Worm (Caenorhabditis elegans): ENCODE results near the gene ptr-4.

The ptr-4 gene

DNA sequence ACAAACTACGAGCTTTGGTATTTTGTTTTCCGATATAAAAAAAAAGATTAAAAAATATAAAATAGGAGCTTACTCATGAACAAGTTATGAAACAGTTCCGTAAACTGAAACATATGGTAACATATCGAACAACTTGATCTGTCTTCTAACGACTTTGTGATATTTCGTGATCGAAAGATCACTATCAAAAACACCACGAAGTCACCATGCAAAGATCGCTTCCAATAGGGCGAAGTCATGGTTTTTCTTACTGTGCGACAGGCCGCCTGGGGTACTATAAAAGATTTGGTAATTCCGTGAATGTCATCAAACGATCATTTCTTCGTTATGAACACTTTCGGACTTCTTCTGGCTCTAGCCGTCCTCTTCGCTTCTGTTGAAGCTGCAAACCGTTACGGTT lies 16.9 kb upstream of the ptr-4 start, which contains the start of gene C45B2.3:
Gene C45B2.3, plus strand, starts transcription at position 301 of the 400 bp plus-strand sequence.
- TF ChIP-seq tbx-37 (GFP tag; conservative IDR thresholded peaks at IDR 0.05) (no peak), F13C5.2 (tag; optimal IDR thresholded peaks at IDR 0.05) (no peak), flt-1 (GFP tag; IDR thresholded peaks at IDR 0.05) (no peak), ama-1 (optimal IDR thresholded peaks at IDR 0.05) (no peak), hmbx-1 (tag; optimal IDR thresholded peaks at IDR 0.05) (no peak), ets-7 (tag; optimal IDR thresholded peaks at IDR 0.05) (no peak), tra-4 (tag; optimal IDR thresholded peaks at IDR 0.05) (no peak), hmg-4 (GFP tag; optimal IDR thresholded peaks at IDR 0.05) (no peak), ceh-13 (GFP tag; optimal IDR thresholded peaks at IDR 0.05) (no peak), tbx-11 (GFP tag; IDR thresholded peaks at IDR 0.05) (no peak), aly-1 (tag; optimal IDR thresholded peaks at IDR 0.05) (no peak)

DNA sequence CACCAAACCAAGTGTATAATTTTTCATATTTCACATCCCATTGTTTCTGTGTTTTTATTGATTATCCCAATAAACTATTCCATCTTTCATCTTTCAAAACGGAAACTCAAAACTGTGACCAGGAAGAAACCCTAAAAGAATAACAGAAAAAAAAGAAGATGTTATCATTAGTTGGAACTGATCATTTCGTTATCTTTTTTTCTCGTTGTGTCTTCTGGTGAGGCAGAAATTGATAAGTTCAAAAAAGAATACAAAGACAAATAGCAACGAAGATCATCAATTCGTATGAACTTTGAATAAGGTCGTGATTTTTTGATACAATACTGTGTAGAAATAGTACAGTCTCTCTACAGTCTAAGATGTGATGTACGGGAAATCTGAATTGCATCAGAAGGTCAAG lies 16.0 kb upstream of the ptr-4 start:
- no peak for TF ChIP-seq tra-4 (tag; optimal IDR thresholded peaks at IDR 0.05)
- TF ChIP-seq aly-1 (tag; optimal IDR thresholded peaks at IDR 0.05): no peak
- TF ChIP-seq F13C5.2 (tag; optimal IDR thresholded peaks at IDR 0.05): no peak
- TF ChIP-seq hnd-1 (tag; optimal IDR thresholded peaks at IDR 0.05): no peak
- no peak for TF ChIP-seq tbx-37 (GFP tag; conservative IDR thresholded peaks at IDR 0.05)
- TF ChIP-seq sea-1 (GFP tag; conservative IDR thresholded peaks at IDR 0.05): no peak
- no peak for TF ChIP-seq ama-1 (optimal IDR thresholded peaks at IDR 0.05)
- TF ChIP-seq pes-1 (GFP tag; IDR thresholded peaks at IDR 0.05): no peak
- TF ChIP-seq ceh-13 (GFP tag; optimal IDR thresholded peaks at IDR 0.05): no peak
- no peak for TF ChIP-seq B0310.2 (tag; optimal IDR thresholded peaks at IDR 0.05)
- no peak for TF ChIP-seq ets-7 (tag; optimal IDR thresholded peaks at IDR 0.05)
- no peak for TF ChIP-seq hmg-4 (GFP tag; optimal IDR thresholded peaks at IDR 0.05)
- TF ChIP-seq hmbx-1 (tag; optimal IDR thresholded peaks at IDR 0.05): no peak
- TF ChIP-seq ceh-36 (tag; optimal IDR thresholded peaks at IDR 0.05): no peak
- no peak for TF ChIP-seq flt-1 (GFP tag; IDR thresholded peaks at IDR 0.05)
- TF ChIP-seq tbx-11 (GFP tag; IDR thresholded peaks at IDR 0.05): no peak
- TF ChIP-seq scrt-1 (GFP tag; IDR thresholded peaks at IDR 0.05): no peak

DNA sequence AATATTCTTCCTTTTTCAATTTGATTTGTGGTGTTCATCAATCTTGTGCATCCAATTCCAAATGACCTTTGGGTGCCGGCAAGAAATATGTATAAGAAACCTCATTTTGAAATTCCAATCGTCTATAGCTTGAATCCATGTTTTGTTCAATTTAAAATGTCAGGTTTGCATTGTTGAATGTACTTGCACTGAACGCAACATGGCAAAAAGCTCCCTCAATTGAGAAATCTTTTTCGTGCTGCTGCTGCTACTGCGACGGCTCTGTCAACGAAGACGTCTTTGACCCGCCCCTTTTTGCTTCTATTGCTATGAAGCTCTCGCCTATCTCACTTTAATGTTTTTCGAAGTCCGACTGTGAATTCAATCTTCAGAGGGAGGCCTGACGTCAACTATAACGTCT lies 9.4 kb upstream of the ptr-4 start, which contains the start of gene lgc-58:
Gene lgc-58, plus strand, starts transcription at position 301 of the 400 bp plus-strand sequence.
- TF ChIP-seq scrt-1 (GFP tag; IDR thresholded peaks at IDR 0.05): no peak
- no peak for TF ChIP-seq hmg-4 (GFP tag; optimal IDR thresholded peaks at IDR 0.05)
- no peak for TF ChIP-seq ets-7 (tag; optimal IDR thresholded peaks at IDR 0.05)
- no peak for TF ChIP-seq aly-1 (tag; optimal IDR thresholded peaks at IDR 0.05)
- TF ChIP-seq tbx-11 (GFP tag; IDR thresholded peaks at IDR 0.05): no peak
- TF ChIP-seq tbx-37 (GFP tag; conservative IDR thresholded peaks at IDR 0.05): no peak
- no peak for TF ChIP-seq hnd-1 (tag; optimal IDR thresholded peaks at IDR 0.05)
- TF ChIP-seq flt-1 (GFP tag; IDR thresholded peaks at IDR 0.05): no peak
- no peak for TF ChIP-seq tra-4 (tag; optimal IDR thresholded peaks at IDR 0.05)
- TF ChIP-seq pes-1 (GFP tag; IDR thresholded peaks at IDR 0.05): no peak
- no peak for TF ChIP-seq B0310.2 (tag; optimal IDR thresholded peaks at IDR 0.05)
- TF ChIP-seq F13C5.2 (tag; optimal IDR thresholded peaks at IDR 0.05): no peak
- TF ChIP-seq ceh-13 (GFP tag; optimal IDR thresholded peaks at IDR 0.05): no peak
- no peak for TF ChIP-seq hmbx-1 (tag; optimal IDR thresholded peaks at IDR 0.05)
- no peak for TF ChIP-seq ceh-36 (tag; optimal IDR thresholded peaks at IDR 0.05)
- TF ChIP-seq sea-1 (GFP tag; conservative IDR thresholded peaks at IDR 0.05): no peak
- no peak for TF ChIP-seq ama-1 (optimal IDR thresholded peaks at IDR 0.05)

DNA sequence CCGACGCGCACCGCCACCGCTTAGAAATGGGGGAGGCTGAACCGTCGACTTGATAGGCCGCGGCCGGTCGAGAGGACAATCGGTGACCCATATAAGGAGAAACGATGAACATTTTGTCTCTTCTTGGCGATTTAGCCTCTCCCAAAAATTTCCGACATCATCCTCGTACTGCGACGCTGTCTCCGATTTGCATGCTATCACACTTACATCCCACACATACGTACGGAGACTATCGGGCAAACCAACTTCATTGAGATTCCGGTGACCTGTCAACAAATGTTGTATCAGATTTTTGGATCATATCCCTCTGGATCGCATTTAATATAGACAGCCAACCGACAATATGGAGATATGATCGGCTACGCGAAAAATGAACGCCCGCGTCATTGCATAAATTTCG lies 832 bp upstream of the ptr-4 start:
- TF ChIP-seq hmbx-1 (tag; optimal IDR thresholded peaks at IDR 0.05) (no peak), flt-1 (GFP tag; IDR thresholded peaks at IDR 0.05) (no peak), ama-1 (optimal IDR thresholded peaks at IDR 0.05) (no peak), B0310.2 (tag; optimal IDR thresholded peaks at IDR 0.05) (no peak), ceh-36 (tag; optimal IDR thresholded peaks at IDR 0.05) (no peak), sea-1 (GFP tag; conservative IDR thresholded peaks at IDR 0.05) (no peak)

DNA sequence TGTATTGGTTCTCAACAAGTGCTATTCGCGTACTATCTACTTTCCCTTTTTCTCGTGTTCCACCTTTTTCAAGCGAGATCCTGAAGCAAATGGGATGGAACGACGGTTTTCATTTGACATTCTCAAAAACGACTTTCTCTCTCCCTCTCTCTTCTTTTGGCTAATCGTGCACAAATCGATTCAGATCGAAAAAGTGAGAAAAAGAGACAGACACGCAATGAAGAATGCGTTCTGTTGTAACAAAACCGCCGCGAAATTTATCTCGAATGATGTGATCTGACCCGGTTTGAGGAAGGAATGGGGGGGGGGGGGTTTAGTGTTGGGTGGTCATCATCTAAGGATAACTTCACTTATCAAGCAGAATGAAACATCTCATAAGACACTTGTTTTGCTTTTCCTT lies 1.4 kb downstream of the ptr-4 start:
- TF ChIP-seq F13C5.2 (tag; optimal IDR thresholded peaks at IDR 0.05) (no peak), sea-1 (GFP tag; conservative IDR thresholded peaks at IDR 0.05) (no peak), tbx-11 (GFP tag; IDR thresholded peaks at IDR 0.05) (no peak), ceh-13 (GFP tag; optimal IDR thresholded peaks at IDR 0.05) (no peak), ama-1 (optimal IDR thresholded peaks at IDR 0.05) (no peak), hmbx-1 (tag; optimal IDR thresholded peaks at IDR 0.05) (no peak), tbx-37 (GFP tag; conservative IDR thresholded peaks at IDR 0.05) (no peak), ets-7 (tag; optimal IDR thresholded peaks at IDR 0.05) (no peak), hnd-1 (tag; optimal IDR thresholded peaks at IDR 0.05) (no peak), ceh-36 (tag; optimal IDR thresholded peaks at IDR 0.05) (no peak), tra-4 (tag; optimal IDR thresholded peaks at IDR 0.05) (no peak), aly-1 (tag; optimal IDR thresholded peaks at IDR 0.05) (no peak), hmg-4 (GFP tag; optimal IDR thresholded peaks at IDR 0.05) (no peak), B0310.2 (tag; optimal IDR thresholded peaks at IDR 0.05) (no peak), pes-1 (GFP tag; IDR thresholded peaks at IDR 0.05) (no peak)

DNA sequence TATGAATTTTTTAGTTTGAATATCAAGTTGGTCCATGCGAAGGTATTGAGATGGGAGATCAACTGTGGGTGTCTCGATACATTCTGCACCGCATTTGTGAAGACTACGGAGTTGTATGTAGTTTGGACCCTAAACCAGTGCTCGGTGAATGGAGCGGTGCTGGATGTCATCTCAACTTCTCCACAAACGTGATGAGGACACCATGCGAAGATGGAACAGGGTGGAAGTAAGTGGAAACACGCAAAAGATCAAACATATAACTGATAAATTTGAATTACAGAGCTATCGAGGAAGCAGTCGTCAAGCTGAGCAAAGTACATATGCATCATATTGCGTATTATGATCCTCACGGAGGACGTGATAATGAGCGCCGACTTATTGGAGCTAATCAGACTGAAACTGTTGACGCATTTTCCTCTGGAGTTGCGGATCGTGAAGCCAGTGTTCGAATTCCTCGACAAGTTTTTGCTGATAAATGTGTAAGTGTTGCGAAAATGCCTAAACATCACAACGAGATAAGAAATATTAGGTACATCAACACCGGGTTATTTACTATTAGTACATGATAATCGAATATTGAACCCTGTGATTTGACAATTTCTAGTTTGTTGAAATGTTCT lies 6.5 kb downstream of the ptr-4 start:
- TF ChIP-seq F13C5.2 (tag; optimal IDR thresholded peaks at IDR 0.05) (no peak), ceh-36 (tag; optimal IDR thresholded peaks at IDR 0.05) (no peak), pes-1 (GFP tag; IDR thresholded peaks at IDR 0.05) (no peak), hmg-4 (GFP tag; optimal IDR thresholded peaks at IDR 0.05) (no peak)

DNA sequence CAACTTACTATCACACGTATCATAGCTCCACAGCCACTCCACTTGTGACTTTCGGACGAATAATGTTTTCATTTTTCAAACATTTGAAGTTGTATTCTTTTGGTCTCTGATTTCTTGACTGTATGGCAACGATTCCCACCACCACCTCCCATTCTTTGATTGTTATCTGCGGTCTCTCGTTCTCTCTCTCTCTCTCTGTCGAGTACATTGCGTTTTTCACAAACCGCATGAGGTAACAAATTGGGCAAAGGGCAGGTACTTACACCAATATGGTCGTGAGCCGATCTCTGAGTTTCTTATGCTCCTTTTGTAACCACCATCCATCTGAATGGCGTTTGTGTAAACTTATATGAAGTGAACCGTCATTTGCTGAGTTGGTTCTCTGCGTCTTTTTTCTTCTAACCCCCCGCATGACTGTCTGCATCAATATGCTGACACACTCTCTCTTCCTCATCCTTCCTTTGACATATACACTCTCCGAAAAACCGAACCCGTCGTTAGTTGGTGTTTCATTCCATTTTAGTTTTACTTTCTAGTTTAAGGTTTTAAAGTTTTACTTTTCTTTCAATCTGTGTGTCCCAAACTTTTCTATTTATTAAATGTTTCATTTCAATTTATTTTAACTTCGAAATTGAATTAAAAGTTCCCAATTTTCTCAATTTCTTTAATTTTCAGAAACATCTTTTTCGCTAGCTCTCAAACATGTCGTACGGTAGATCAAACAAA lies 8.0 kb downstream of the ptr-4 start, which contains the start of gene gln-1:
Gene gln-1, plus strand, starts transcription at position 676 of the 726 bp plus-strand sequence.
- no peak for TF ChIP-seq ets-7 (tag; optimal IDR thresholded peaks at IDR 0.05)
- no peak for TF ChIP-seq tra-4 (tag; optimal IDR thresholded peaks at IDR 0.05)
- no peak for TF ChIP-seq ama-1 (optimal IDR thresholded peaks at IDR 0.05)
- no peak for TF ChIP-seq sea-1 (GFP tag; conservative IDR thresholded peaks at IDR 0.05)
- no peak for TF ChIP-seq ceh-36 (tag; optimal IDR thresholded peaks at IDR 0.05)
- no peak for TF ChIP-seq pes-1 (GFP tag; IDR thresholded peaks at IDR 0.05)
- no peak for TF ChIP-seq scrt-1 (GFP tag; IDR thresholded peaks at IDR 0.05)
- no peak for TF ChIP-seq aly-1 (tag; optimal IDR thresholded peaks at IDR 0.05)
- TF ChIP-seq flt-1 (GFP tag; IDR thresholded peaks at IDR 0.05): no peak
- no peak for TF ChIP-seq tbx-37 (GFP tag; conservative IDR thresholded peaks at IDR 0.05)
- no peak for TF ChIP-seq ceh-13 (GFP tag; optimal IDR thresholded peaks at IDR 0.05)
- no peak for TF ChIP-seq tbx-11 (GFP tag; IDR thresholded peaks at IDR 0.05)
- TF ChIP-seq hmbx-1 (tag; optimal IDR thresholded peaks at IDR 0.05): no peak
- TF ChIP-seq hmg-4 (GFP tag; optimal IDR thresholded peaks at IDR 0.05): no peak
- TF ChIP-seq hnd-1 (tag; optimal IDR thresholded peaks at IDR 0.05): no peak
- no peak for TF ChIP-seq B0310.2 (tag; optimal IDR thresholded peaks at IDR 0.05)
- no peak for TF ChIP-seq F13C5.2 (tag; optimal IDR thresholded peaks at IDR 0.05)

Measured in whole organism, early embryonic.